Worm (Caenorhabditis elegans): Measurements from ENCODE around the gene morc-1.

Gene morc-1

ce11 chrIII:5195690-5196089, 11.0 kb downstream of the morc-1 start, which contains the start of gene moc-6:
Gene moc-6 (plus strand): TSS chrIII:5195990.
- TF ChIP-seq scrt-1 (GFP tag; IDR thresholded peaks at IDR 0.05) (no peak), hmg-4 (GFP tag; optimal IDR thresholded peaks at IDR 0.05) (no peak)

- TF ChIP-seq hnd-1 (tag; optimal IDR thresholded peaks at IDR 0.05): no peak
- no peak for TF ChIP-seq F13C5.2 (tag; optimal IDR thresholded peaks at IDR 0.05)
- no peak for TF ChIP-seq tra-4 (tag; optimal IDR thresholded peaks at IDR 0.05)
- no peak for TF ChIP-seq scrt-1 (GFP tag; IDR thresholded peaks at IDR 0.05)
- TF ChIP-seq ets-7 (tag; optimal IDR thresholded peaks at IDR 0.05): no peak
- TF ChIP-seq tbx-11 (GFP tag; IDR thresholded peaks at IDR 0.05): no peak
- no peak for TF ChIP-seq ama-1 (optimal IDR thresholded peaks at IDR 0.05)
- TF ChIP-seq ceh-36 (tag; optimal IDR thresholded peaks at IDR 0.05): no peak
- no peak for TF ChIP-seq sea-1 (GFP tag; conservative IDR thresholded peaks at IDR 0.05)
- TF ChIP-seq hmbx-1 (tag; optimal IDR thresholded peaks at IDR 0.05): no peak
- TF ChIP-seq B0310.2 (tag; optimal IDR thresholded peaks at IDR 0.05): no peak
- no peak for TF ChIP-seq pes-1 (GFP tag; IDR thresholded peaks at IDR 0.05)
- no peak for TF ChIP-seq ceh-13 (GFP tag; optimal IDR thresholded peaks at IDR 0.05)
- TF ChIP-seq tbx-37 (GFP tag; conservative IDR thresholded peaks at IDR 0.05): no peak
- no peak for TF ChIP-seq aly-1 (tag; optimal IDR thresholded peaks at IDR 0.05)
- TF ChIP-seq flt-1 (GFP tag; IDR thresholded peaks at IDR 0.05): no peak
- no peak for TF ChIP-seq hmg-4 (GFP tag; optimal IDR thresholded peaks at IDR 0.05)
These were observed 13.4 kb downstream of the morc-1 start for ce11 chrIII:5193266-5193665.

- TF ChIP-seq scrt-1 (GFP tag; IDR thresholded peaks at IDR 0.05) (no peak), pes-1 (GFP tag; IDR thresholded peaks at IDR 0.05) (no peak), ceh-36 (tag; optimal IDR thresholded peaks at IDR 0.05) (no peak), B0310.2 (tag; optimal IDR thresholded peaks at IDR 0.05) (no peak), ama-1 (optimal IDR thresholded peaks at IDR 0.05) (no peak), hnd-1 (tag; optimal IDR thresholded peaks at IDR 0.05) (no peak), ets-7 (tag; optimal IDR thresholded peaks at IDR 0.05) (no peak), hmbx-1 (tag; optimal IDR thresholded peaks at IDR 0.05) (no peak), tbx-11 (GFP tag; IDR thresholded peaks at IDR 0.05) (no peak), flt-1 (GFP tag; IDR thresholded peaks at IDR 0.05) (no peak), tbx-37 (GFP tag; conservative IDR thresholded peaks at IDR 0.05) (no peak), F13C5.2 (tag; optimal IDR thresholded peaks at IDR 0.05) (no peak), hmg-4 (GFP tag; optimal IDR thresholded peaks at IDR 0.05) (no peak), tra-4 (tag; optimal IDR thresholded peaks at IDR 0.05) (no peak)
These were observed 16.0 kb downstream of the morc-1 start, which contains the start of gene hira-1 for ce11 chrIII:5190671-5191174. Gene hira-1 (plus strand): TSS chrIII:5191124.

ce11 chrIII:5190179-5190578, 16.5 kb downstream of the morc-1 start:
- no peak for TF ChIP-seq tbx-37 (GFP tag; conservative IDR thresholded peaks at IDR 0.05)
- TF ChIP-seq ceh-36 (tag; optimal IDR thresholded peaks at IDR 0.05): no peak
- no peak for TF ChIP-seq hnd-1 (tag; optimal IDR thresholded peaks at IDR 0.05)
- no peak for TF ChIP-seq ceh-13 (GFP tag; optimal IDR thresholded peaks at IDR 0.05)
- TF ChIP-seq aly-1 (tag; optimal IDR thresholded peaks at IDR 0.05): no peak
- TF ChIP-seq tbx-11 (GFP tag; IDR thresholded peaks at IDR 0.05): no peak
- no peak for TF ChIP-seq tra-4 (tag; optimal IDR thresholded peaks at IDR 0.05)
- TF ChIP-seq F13C5.2 (tag; optimal IDR thresholded peaks at IDR 0.05): no peak
- TF ChIP-seq ets-7 (tag; optimal IDR thresholded peaks at IDR 0.05): no peak
- TF ChIP-seq scrt-1 (GFP tag; IDR thresholded peaks at IDR 0.05): no peak
- TF ChIP-seq ama-1 (optimal IDR thresholded peaks at IDR 0.05): no peak
- TF ChIP-seq hmbx-1 (tag; optimal IDR thresholded peaks at IDR 0.05): no peak
- TF ChIP-seq sea-1 (GFP tag; conservative IDR thresholded peaks at IDR 0.05): no peak
- no peak for TF ChIP-seq flt-1 (GFP tag; IDR thresholded peaks at IDR 0.05)

- TF ChIP-seq hmbx-1 (tag; optimal IDR thresholded peaks at IDR 0.05): no peak
- TF ChIP-seq hmg-4 (GFP tag; optimal IDR thresholded peaks at IDR 0.05): no peak
- TF ChIP-seq aly-1 (tag; optimal IDR thresholded peaks at IDR 0.05): no peak
- TF ChIP-seq ceh-13 (GFP tag; optimal IDR thresholded peaks at IDR 0.05): no peak
- TF ChIP-seq F13C5.2 (tag; optimal IDR thresholded peaks at IDR 0.05): no peak
- no peak for TF ChIP-seq B0310.2 (tag; optimal IDR thresholded peaks at IDR 0.05)
- no peak for TF ChIP-seq scrt-1 (GFP tag; IDR thresholded peaks at IDR 0.05)
- TF ChIP-seq tbx-37 (GFP tag; conservative IDR thresholded peaks at IDR 0.05): no peak
- no peak for TF ChIP-seq tra-4 (tag; optimal IDR thresholded peaks at IDR 0.05)
- no peak for TF ChIP-seq tbx-11 (GFP tag; IDR thresholded peaks at IDR 0.05)
- no peak for TF ChIP-seq hnd-1 (tag; optimal IDR thresholded peaks at IDR 0.05)
- TF ChIP-seq sea-1 (GFP tag; conservative IDR thresholded peaks at IDR 0.05): no peak
- TF ChIP-seq pes-1 (GFP tag; IDR thresholded peaks at IDR 0.05): no peak
- TF ChIP-seq ceh-36 (tag; optimal IDR thresholded peaks at IDR 0.05): no peak
- no peak for TF ChIP-seq flt-1 (GFP tag; IDR thresholded peaks at IDR 0.05)
- no peak for TF ChIP-seq ets-7 (tag; optimal IDR thresholded peaks at IDR 0.05)
- TF ChIP-seq ama-1 (optimal IDR thresholded peaks at IDR 0.05): no peak
These were observed 18.3 kb downstream of the morc-1 start, which contains the start of gene K10D2.8 for ce11 chrIII:5188426-5188825. Gene K10D2.8 (plus strand): TSS chrIII:5188726.

- TF ChIP-seq hnd-1 (tag; optimal IDR thresholded peaks at IDR 0.05): no peak
- TF ChIP-seq ceh-36 (tag; optimal IDR thresholded peaks at IDR 0.05): no peak
- no peak for TF ChIP-seq sea-1 (GFP tag; conservative IDR thresholded peaks at IDR 0.05)
- TF ChIP-seq pes-1 (GFP tag; IDR thresholded peaks at IDR 0.05): no peak
- TF ChIP-seq hmbx-1 (tag; optimal IDR thresholded peaks at IDR 0.05): no peak
- TF ChIP-seq flt-1 (GFP tag; IDR thresholded peaks at IDR 0.05): no peak
- no peak for TF ChIP-seq ets-7 (tag; optimal IDR thresholded peaks at IDR 0.05)
- no peak for TF ChIP-seq ama-1 (optimal IDR thresholded peaks at IDR 0.05)
- TF ChIP-seq tbx-37 (GFP tag; conservative IDR thresholded peaks at IDR 0.05): no peak
- no peak for TF ChIP-seq ceh-13 (GFP tag; optimal IDR thresholded peaks at IDR 0.05)
- TF ChIP-seq aly-1 (tag; optimal IDR thresholded peaks at IDR 0.05): no peak
- TF ChIP-seq scrt-1 (GFP tag; IDR thresholded peaks at IDR 0.05): no peak
These were observed 21.1 kb downstream of the morc-1 start, which contains the start of gene pup-2 for ce11 chrIII:5185620-5186019. Gene pup-2 (plus strand): TSS chrIII:5185920.

ce11 chrIII:5183372-5183771, 23.3 kb downstream of the morc-1 start:
- TF ChIP-seq tbx-37 (GFP tag; conservative IDR thresholded peaks at IDR 0.05) (no peak), hnd-1 (tag; optimal IDR thresholded peaks at IDR 0.05) (no peak), F13C5.2 (tag; optimal IDR thresholded peaks at IDR 0.05) (no peak), sea-1 (GFP tag; conservative IDR thresholded peaks at IDR 0.05) (no peak), hmbx-1 (tag; optimal IDR thresholded peaks at IDR 0.05) (no peak), ets-7 (tag; optimal IDR thresholded peaks at IDR 0.05) (no peak), B0310.2 (tag; optimal IDR thresholded peaks at IDR 0.05) (no peak), hmg-4 (GFP tag; optimal IDR thresholded peaks at IDR 0.05) (no peak), pes-1 (GFP tag; IDR thresholded peaks at IDR 0.05) (no peak), tbx-11 (GFP tag; IDR thresholded peaks at IDR 0.05) (no peak), ama-1 (optimal IDR thresholded peaks at IDR 0.05) (no peak)
